Worm (Caenorhabditis elegans): Measurements from ENCODE around the gene B0303.16.

Gene B0303.16

ce11 chrIII:8748620-8749019, 43.8 kb downstream of the B0303.16 start:
- TF ChIP-seq egl-27 (tag; optimal IDR thresholded peaks at IDR 0.05) (no peak), fos-1 (tag; optimal IDR thresholded peaks at IDR 0.05) (peak; percentile 92), F13H6.1 (tag; optimal IDR thresholded peaks at IDR 0.05) (peak; percentile 41), mab-5 (tag; optimal IDR thresholded peaks at IDR 0.05) (no peak), nhr-77 (tag; optimal IDR thresholded peaks at IDR 0.05) (no peak), zag-1 (tag; optimal IDR thresholded peaks at IDR 0.05) (no peak), sma-9 (GFP tag; optimal IDR thresholded peaks at IDR 0.05) (peak; percentile 22), sma-9 (tag; optimal IDR thresholded peaks at IDR 0.05) (no peak), sem-4 (tag; optimal IDR thresholded peaks at IDR 0.05) (no peak), Y55F3AM.14 (GFP tag; optimal IDR thresholded peaks at IDR 0.05) (no peak), gmeb-1 (tag; optimal IDR thresholded peaks at IDR 0.05) (no peak), ceh-82 (tag; optimal IDR thresholded peaks at IDR 0.05) (no peak), lin-39 (tag; optimal IDR thresholded peaks at IDR 0.05) (no peak), unc-62 (GFP tag; optimal IDR thresholded peaks at IDR 0.05) (no peak), snpc-4 (tag; optimal IDR thresholded peaks at IDR 0.05) (no peak), ZK546.5 (tag; optimal IDR thresholded peaks at IDR 0.05) (no peak), lin-11 (tag; optimal IDR thresholded peaks at IDR 0.05) (no peak), alr-1 (tag; optimal IDR thresholded peaks at IDR 0.05) (no peak), blmp-1 (tag; optimal IDR thresholded peaks at IDR 0.05; ENCODE audit: insufficient read depth) (no peak), ama-1 (optimal IDR thresholded peaks at IDR 0.05) (no peak), nhr-10 (tag; optimal IDR thresholded peaks at IDR 0.05) (no peak), aly-2 (tag; optimal IDR thresholded peaks at IDR 0.05) (no peak), sma-3 (GFP tag; optimal IDR thresholded peaks at IDR 0.05) (peak; percentile 40), skn-1 (tag; optimal IDR thresholded peaks at IDR 0.05) (peak; percentile 22), lsy-2 (tag; optimal IDR thresholded peaks at IDR 0.05) (no peak), mbf-1 (tag; optimal IDR thresholded peaks at IDR 0.05) (no peak), ceh-16 (tag; optimal IDR thresholded peaks at IDR 0.05) (no peak), C34F6.9 (tag; optimal IDR thresholded peaks at IDR 0.05) (no peak), nhr-25 (tag; optimal IDR thresholded peaks at IDR 0.05) (no peak), nhr-23 (tag; optimal IDR thresholded peaks at IDR 0.05) (no peak), ztf-4 (tag; optimal IDR thresholded peaks at IDR 0.05) (no peak), lin-13 (GFP tag; optimal IDR thresholded peaks at IDR 0.05) (no peak), unc-55 (GFP tag; optimal IDR thresholded peaks at IDR 0.05) (no peak), nhr-21 (tag; optimal IDR thresholded peaks at IDR 0.05) (no peak), peb-1 (tag; optimal IDR thresholded peaks at IDR 0.05) (no peak), nhr-12 (tag; optimal IDR thresholded peaks at IDR 0.05) (no peak), mdl-1 (tag; optimal IDR thresholded peaks at IDR 0.05) (no peak), nhr-6 (tag; optimal IDR thresholded peaks at IDR 0.05) (no peak), elt-1 (tag; optimal IDR thresholded peaks at IDR 0.05) (no peak), R02D3.7 (tag; optimal IDR thresholded peaks at IDR 0.05) (no peak), elt-3 (tag; optimal IDR thresholded peaks at IDR 0.05) (no peak), nhr-237 (tag; optimal IDR thresholded peaks at IDR 0.05) (no peak), ztf-1 (GFP tag; conservative IDR thresholded peaks at IDR 0.05) (no peak), crh-2 (tag; optimal IDR thresholded peaks at IDR 0.05) (peak; percentile 69), dmd-4 (tag; optimal IDR thresholded peaks at IDR 0.05) (no peak), unc-39 (tag; optimal IDR thresholded peaks at IDR 0.05) (no peak), ztf-11 (tag; optimal IDR thresholded peaks at IDR 0.05) (no peak), nhr-129 (tag; optimal IDR thresholded peaks at IDR 0.05) (no peak), nhr-11 (tag; optimal IDR thresholded peaks at IDR 0.05) (no peak)

- TF ChIP-seq nhr-11 (tag; optimal IDR thresholded peaks at IDR 0.05) = no peak
- TF ChIP-seq peb-1 (tag; optimal IDR thresholded peaks at IDR 0.05) = no peak
- no peak for TF ChIP-seq unc-55 (GFP tag; optimal IDR thresholded peaks at IDR 0.05)
- TF ChIP-seq lin-11 (tag; optimal IDR thresholded peaks at IDR 0.05) = no peak
- peak; percentile 91 for TF ChIP-seq sma-9 (GFP tag; optimal IDR thresholded peaks at IDR 0.05)
- TF ChIP-seq sma-9 (tag; optimal IDR thresholded peaks at IDR 0.05) = no peak
- no peak for TF ChIP-seq aly-2 (tag; optimal IDR thresholded peaks at IDR 0.05)
- no peak for TF ChIP-seq ztf-4 (tag; optimal IDR thresholded peaks at IDR 0.05)
- TF ChIP-seq egl-27 (tag; optimal IDR thresholded peaks at IDR 0.05) = peak; percentile 15
- peak; percentile 74 for TF ChIP-seq nhr-25 (tag; optimal IDR thresholded peaks at IDR 0.05)
- no peak for TF ChIP-seq ceh-16 (tag; optimal IDR thresholded peaks at IDR 0.05)
- no peak for TF ChIP-seq nhr-77 (tag; optimal IDR thresholded peaks at IDR 0.05)
- no peak for TF ChIP-seq snpc-4 (tag; optimal IDR thresholded peaks at IDR 0.05)
- no peak for TF ChIP-seq sem-4 (tag; optimal IDR thresholded peaks at IDR 0.05)
- TF ChIP-seq elt-3 (tag; optimal IDR thresholded peaks at IDR 0.05) = no peak
- peak in 1 of 2 experiments; percentile 45 for TF ChIP-seq lsy-2 (tag; optimal IDR thresholded peaks at IDR 0.05)
- TF ChIP-seq nhr-6 (tag; optimal IDR thresholded peaks at IDR 0.05) = no peak
- no peak for TF ChIP-seq dmd-4 (tag; optimal IDR thresholded peaks at IDR 0.05)
- peak; percentile 29 for TF ChIP-seq C34F6.9 (tag; optimal IDR thresholded peaks at IDR 0.05)
- TF ChIP-seq nhr-23 (tag; optimal IDR thresholded peaks at IDR 0.05) = no peak
- no peak for TF ChIP-seq blmp-1 (tag; optimal IDR thresholded peaks at IDR 0.05; ENCODE audit: insufficient read depth)
- peak in 1 of 2 experiments; percentile 16 for TF ChIP-seq mdl-1 (tag; optimal IDR thresholded peaks at IDR 0.05)
- TF ChIP-seq R02D3.7 (tag; optimal IDR thresholded peaks at IDR 0.05) = no peak
- TF ChIP-seq ZK546.5 (tag; optimal IDR thresholded peaks at IDR 0.05) = no peak
- peak; percentile 52 for TF ChIP-seq nhr-21 (tag; optimal IDR thresholded peaks at IDR 0.05)
- no peak for TF ChIP-seq mbf-1 (tag; optimal IDR thresholded peaks at IDR 0.05)
- no peak for TF ChIP-seq ceh-82 (tag; optimal IDR thresholded peaks at IDR 0.05)
- TF ChIP-seq F13H6.1 (tag; optimal IDR thresholded peaks at IDR 0.05) = peak; percentile 88
- TF ChIP-seq fos-1 (tag; optimal IDR thresholded peaks at IDR 0.05) = peak; percentile 98
- TF ChIP-seq Y55F3AM.14 (GFP tag; optimal IDR thresholded peaks at IDR 0.05) = no peak
- TF ChIP-seq lin-39 (tag; optimal IDR thresholded peaks at IDR 0.05) = no peak
- peak; percentile 68 for TF ChIP-seq nhr-129 (tag; optimal IDR thresholded peaks at IDR 0.05)
- TF ChIP-seq unc-62 (GFP tag; optimal IDR thresholded peaks at IDR 0.05) = no peak
- no peak for TF ChIP-seq nhr-12 (tag; optimal IDR thresholded peaks at IDR 0.05)
- TF ChIP-seq nhr-237 (tag; optimal IDR thresholded peaks at IDR 0.05) = no peak
- no peak for TF ChIP-seq ztf-11 (tag; optimal IDR thresholded peaks at IDR 0.05)
- TF ChIP-seq unc-39 (tag; optimal IDR thresholded peaks at IDR 0.05) = no peak
- TF ChIP-seq skn-1 (tag; optimal IDR thresholded peaks at IDR 0.05) = no peak
Observed at ce11 chrIII:8749487-8749886, 44.6 kb downstream of the B0303.16 start, which contains the start of gene sma-2. Gene sma-2, plus strand, starts transcription at chrIII:8749680.

Data from whole organism, L2 larva.